Worm (Caenorhabditis elegans) whole organism, mixed stage, embryonic: Measurements from ENCODE around the gene F17C11.13.

ENCODE experiments used
- M03D4.4 ChIP-seq: sonication (generic microtip); optimal IDR thresholded peaks from 2 replicates; lab custom pipeline; 2017; ENCODE audit warnings: mild to moderate bottlenecking, missing genetic modification characterization, missing compliant biosample characterization
- bed-3 ChIP-seq: fragments of 200-800 bp; sonication (Bioruptor generic); optimal IDR thresholded peaks from 3 replicates; lab custom pipeline; 2018; ENCODE audit warnings: mild to moderate bottlenecking, missing genetic modification characterization, moderate library complexity, missing compliant biosample characterization
- blmp-1 ChIP-seq: fragments of 150-350 bp; optimal IDR thresholded peaks from 2 replicates; lab custom pipeline; 2014; ENCODE audit warnings: missing biosample characterization, missing genetic modification characterization
- ceh-39 ChIP-seq: fragments of 150-350 bp; optimal IDR thresholded peaks from 2 replicates; lab custom pipeline; 2014; ENCODE audit warnings: missing biosample characterization, missing genetic modification characterization
- ceh-43 ChIP-seq: fragments of 200-800 bp; sonication (Bioruptor generic); optimal IDR thresholded peaks from 2 replicates; lab custom pipeline; 2018; ENCODE audit warnings: mild to moderate bottlenecking, missing genetic modification characterization, moderate library complexity, missing compliant biosample characterization
- ceh-83 ChIP-seq: fragments of 200-800 bp; sonication (Bioruptor generic); optimal IDR thresholded peaks from 2 replicates; lab custom pipeline; 2018; ENCODE audit warnings: mild to moderate bottlenecking, missing genetic modification characterization, missing compliant biosample characterization
- ces-1 ChIP-seq: fragments of 150-350 bp; optimal IDR thresholded peaks from 2 replicates; lab custom pipeline; 2014; ENCODE audit warnings: missing biosample characterization, missing genetic modification reagents, missing genetic modification characterization
- cnd-1 ChIP-seq: fragments of 200-800 bp; sonication (Bioruptor generic); optimal IDR thresholded peaks from 2 replicates; lab custom pipeline; 2018; ENCODE audit warnings: mild to moderate bottlenecking, missing genetic modification characterization, missing compliant biosample characterization
- drap-1 ChIP-seq: fragments of 200-800 bp; sonication (Bioruptor generic); optimal IDR thresholded peaks from 3 replicates; lab custom pipeline; 2018; ENCODE audit warnings: mild to moderate bottlenecking, missing genetic modification characterization, missing compliant biosample characterization
- elt-1 ChIP-seq: sonication (generic microtip); optimal IDR thresholded peaks from 2 replicates; lab custom pipeline; 2017; ENCODE audit warnings: missing genetic modification characterization, mild to moderate bottlenecking, missing compliant biosample characterization, antibody characterized with exemption, moderate library complexity, borderline replicate concordance; ENCODE audit not compliant: insufficient read depth
- elt-3 ChIP-seq: fragments of 150-350 bp; optimal IDR thresholded peaks from 2 replicates; lab custom pipeline; 2014; ENCODE audit warnings: missing biosample characterization, missing genetic modification characterization
- flh-1 ChIP-seq: fragments of 200-800 bp; sonication (Bioruptor generic); optimal IDR thresholded peaks from 2 replicates; lab custom pipeline; 2018; ENCODE audit warnings: mild to moderate bottlenecking, missing genetic modification characterization, moderate library complexity, missing compliant biosample characterization
- ham-2 ChIP-seq: fragments of 200-800 bp; sonication (Bioruptor generic); optimal IDR thresholded peaks from 2 replicates; lab custom pipeline; 2018; ENCODE audit warnings: mild to moderate bottlenecking, missing genetic modification characterization, missing compliant biosample characterization
- hlh-1 ChIP-seq: fragments of 150-350 bp; optimal IDR thresholded peaks from 2 replicates; lab custom pipeline; 2014; ENCODE audit warnings: missing biosample characterization, missing genetic modification reagents, missing genetic modification characterization
- lin-13 ChIP-seq: fragments of 150-350 bp; optimal IDR thresholded peaks from 2 replicates; lab custom pipeline; 2014; ENCODE audit warnings: missing biosample characterization, missing genetic modification characterization
- lin-32 ChIP-seq: fragments of 200-800 bp; sonication (Bioruptor generic); optimal IDR thresholded peaks from 2 replicates; lab custom pipeline; 2018; ENCODE audit warnings: mild to moderate bottlenecking, missing genetic modification characterization, missing compliant biosample characterization
- lsy-2 ChIP-seq: fragments of 150-350 bp; optimal IDR thresholded peaks from 2 replicates; lab custom pipeline; 2014; ENCODE audit warnings: missing biosample characterization, missing genetic modification characterization
- mab-5 ChIP-seq: fragments of 150-350 bp; optimal IDR thresholded peaks from 2 replicates; lab custom pipeline; 2014; ENCODE audit warnings: missing biosample characterization, missing genetic modification characterization
- mep-1 ChIP-seq: fragments of 150-350 bp; optimal IDR thresholded peaks from 2 replicates; lab custom pipeline; 2017; ENCODE audit warnings: missing biosample characterization, missing genetic modification reagents, missing genetic modification characterization, inconsistent platforms
- mls-2 ChIP-seq: sonication (generic microtip); optimal IDR thresholded peaks from 2 replicates; lab custom pipeline; 2016; ENCODE audit warnings: mild to moderate bottlenecking, missing genetic modification characterization, moderate library complexity, missing compliant biosample characterization
- nhr-12 ChIP-seq: fragments of 150-350 bp; optimal IDR thresholded peaks from 2 replicates; lab custom pipeline; 2014; ENCODE audit warnings: missing biosample characterization, missing genetic modification characterization
- nhr-2 ChIP-seq: fragments of 150-350 bp; optimal IDR thresholded peaks from 2 replicates; lab custom pipeline; 2014; ENCODE audit warnings: missing biosample characterization, missing genetic modification characterization
- nhr-237 ChIP-seq: fragments of 150-350 bp; optimal IDR thresholded peaks from 2 replicates; lab custom pipeline; 2014; ENCODE audit warnings: missing biosample characterization, missing genetic modification characterization
- nhr-28 ChIP-seq: fragments of 150-350 bp; optimal IDR thresholded peaks from 2 replicates; lab custom pipeline; 2014; ENCODE audit warnings: missing biosample characterization, missing genetic modification characterization
- nhr-76 ChIP-seq: sonication (generic microtip); optimal IDR thresholded peaks from 2 replicates; lab custom pipeline; 2017; ENCODE audit warnings: missing biosample characterization, missing genetic modification characterization
- pha-4 ChIP-seq: fragments of 150-350 bp; optimal IDR thresholded peaks from 2 replicates; lab custom pipeline; 2018; ENCODE audit warnings: missing biosample characterization, missing genetic modification reagents, missing genetic modification characterization
- sem-2 ChIP-seq: fragments of 200-800 bp; sonication (Bioruptor generic); optimal IDR thresholded peaks from 2 replicates; lab custom pipeline; 2018; ENCODE audit warnings: mild to moderate bottlenecking, missing genetic modification characterization, missing compliant biosample characterization
- snpc-4 ChIP-seq: fragments of 150-350 bp; optimal IDR thresholded peaks from 2 replicates; lab custom pipeline; 2014; ENCODE audit warnings: missing biosample characterization, missing genetic modification characterization
- sptf-1 ChIP-seq: sonication (generic microtip); optimal IDR thresholded peaks from 2 replicates; lab custom pipeline; 2017; ENCODE audit warnings: mild to moderate bottlenecking, missing genetic modification characterization, moderate library complexity, missing compliant biosample characterization
- tbx-8 ChIP-seq: fragments of 200-800 bp; sonication (Bioruptor generic); optimal IDR thresholded peaks from 2 replicates; lab custom pipeline; 2018; ENCODE audit warnings: mild to moderate bottlenecking, missing genetic modification characterization, moderate library complexity, missing compliant biosample characterization
- unc-120 ChIP-seq: sonication (generic microtip); optimal IDR thresholded peaks from 2 replicates; lab custom pipeline; 2017; ENCODE audit warnings: missing genetic modification characterization, missing compliant biosample characterization; ENCODE audit not compliant: poor library complexity, severe bottlenecking
- unc-39 ChIP-seq: fragments of 150-350 bp; optimal IDR thresholded peaks from 2 replicates; lab custom pipeline; 2014; ENCODE audit warnings: missing biosample characterization, missing genetic modification characterization
- unc-62 ChIP-seq: fragments of 150-350 bp; optimal IDR thresholded peaks from 2 replicates; lab custom pipeline; 2014; ENCODE audit warnings: missing biosample characterization, missing genetic modification reagents, missing genetic modification characterization
- zip-8 ChIP-seq: fragments of 150-350 bp; optimal IDR thresholded peaks from 2 replicates; lab custom pipeline; 2014; ENCODE audit warnings: missing biosample characterization, missing genetic modification characterization
- ztf-11 ChIP-seq: fragments of 150-350 bp; optimal IDR thresholded peaks from 2 replicates; lab custom pipeline; 2014; ENCODE audit warnings: missing biosample characterization, missing genetic modification characterization

Gene F17C11.13

ce11 chrV:10936681-10937080, 19.0 kb upstream of the F17C11.13 start, which contains the start of gene F17C11.12:
F17C11.12 (minus strand) TSS chrV:10936920.
- TF ChIP-seq ceh-83 (GFP tag; lab: Kevin White, UChicago), result no peak
- no peak for TF ChIP-seq drap-1 (GFP tag; lab: Kevin White, UChicago)
- no peak for TF ChIP-seq ham-2
- no peak for TF ChIP-seq mab-5
- TF ChIP-seq blmp-1, result no peak
- no peak for TF ChIP-seq nhr-76 (tag; lab: Kevin White, UChicago)

ce11 chrV:10937294-10937693, 18.4 kb upstream of the F17C11.13 start:
- TF ChIP-seq sptf-1 (tag; lab: Kevin White, UChicago) (no peak), elt-3 (tag; lab: Kevin White, UChicago) (no peak), ces-1 (GFP tag; lab: Kevin White, UChicago) (no peak), flh-1 (GFP tag; lab: Kevin White, UChicago) (no peak), pha-4 (tag; lab: Kevin White, UChicago) (no peak), ceh-43 (GFP tag; lab: Kevin White, UChicago) (no peak), unc-120 (tag; lab: Kevin White, UChicago) (no peak)

- TF ChIP-seq nhr-76 (tag; lab: Kevin White, UChicago), result no peak
- TF ChIP-seq hlh-1 (tag; lab: Kevin White, UChicago), result peak; percentile 5
- TF ChIP-seq, all 35 proteins: peak for 1
Measured at ce11 chrV:10938739-10939138, 17.0 kb upstream of the F17C11.13 start, which contains the start of gene F17C11.11. F17C11.11 (minus strand) TSS chrV:10938817.

ce11 chrV:10939990-10940570, 15.6 kb upstream of the F17C11.13 start:
- TF ChIP-seq mls-2 (tag; lab: Kevin White, UChicago) (no peak), elt-1 (tag; lab: Kevin White, UChicago) (peak; percentile 6), M03D4.4 (tag; lab: Kevin White, UChicago) (no peak), mab-5 (no peak), pha-4 (tag; lab: Kevin White, UChicago) (no peak), nhr-76 (tag; lab: Kevin White, UChicago) (no peak), elt-3 (tag; lab: Kevin White, UChicago) (no peak)

- peak; percentile 9 for TF ChIP-seq hlh-1 (tag; lab: Kevin White, UChicago)
- peak; percentile 43 for TF ChIP-seq ceh-39
- TF ChIP-seq nhr-237 (tag; lab: Kevin White, UChicago), result no peak
- TF ChIP-seq unc-62 (GFP tag; lab: Kevin White, UChicago), result peak; percentile 75
- no peak for TF ChIP-seq mab-5
- TF ChIP-seq unc-120 (tag; lab: Kevin White, UChicago), result peak; percentile 34
- TF ChIP-seq ztf-11 (tag; lab: Kevin White, UChicago), result no peak
- TF ChIP-seq mls-2 (tag; lab: Kevin White, UChicago), result no peak
- no peak for TF ChIP-seq sptf-1 (tag; lab: Kevin White, UChicago)
- TF ChIP-seq zip-8 (tag; lab: Kevin White, UChicago), result peak; percentile 66
- TF ChIP-seq ceh-43 (GFP tag; lab: Kevin White, UChicago), result no peak
- TF ChIP-seq bed-3 (GFP tag; lab: Kevin White, UChicago), result no peak
- peak; percentile 4 for TF ChIP-seq pha-4 (tag; lab: Kevin White, UChicago)
- TF ChIP-seq flh-1 (GFP tag; lab: Kevin White, UChicago), result no peak
- TF ChIP-seq sem-2 (GFP tag; lab: Kevin White, UChicago), result no peak
- no peak for TF ChIP-seq lin-13 (tag; lab: Kevin White, UChicago)
- TF ChIP-seq unc-39 (tag; lab: Kevin White, UChicago), result no peak
- peak; percentile 39 for TF ChIP-seq ham-2
- TF ChIP-seq M03D4.4 (tag; lab: Kevin White, UChicago), result no peak
- TF ChIP-seq snpc-4, result no peak
- peak; percentile 50 for TF ChIP-seq mep-1 (tag; lab: Kevin White, UChicago)
- peak; percentile 58 for TF ChIP-seq ces-1 (GFP tag; lab: Kevin White, UChicago)
- TF ChIP-seq nhr-28 (tag; lab: Kevin White, UChicago), result no peak
- no peak for TF ChIP-seq elt-1 (tag; lab: Kevin White, UChicago)
- TF ChIP-seq elt-3 (tag; lab: Kevin White, UChicago), result no peak
- no peak for TF ChIP-seq nhr-76 (tag; lab: Kevin White, UChicago)
- peak; percentile 14 for TF ChIP-seq blmp-1
- TF ChIP-seq ceh-83 (GFP tag; lab: Kevin White, UChicago), result no peak
- peak; percentile 22 for TF ChIP-seq lsy-2
- TF ChIP-seq tbx-8 (GFP tag; lab: Kevin White, UChicago), result no peak
- no peak for TF ChIP-seq nhr-12 (tag; lab: Kevin White, UChicago)
- TF ChIP-seq cnd-1 (tag; lab: Kevin White, UChicago), result no peak
- TF ChIP-seq drap-1 (GFP tag; lab: Kevin White, UChicago), result peak; percentile 20
- TF ChIP-seq nhr-2, result peak; percentile 68
- TF ChIP-seq lin-32 (GFP tag; lab: Kevin White, UChicago), result no peak
Measured at ce11 chrV:10940571-10940991, 15.1 kb upstream of the F17C11.13 start.
